Worm (Caenorhabditis elegans): Measurements from ENCODE around the gene btf-1.

Gene btf-1

ce11 chrII:13245076-13245475 lies 45.1 kb downstream of the btf-1 start, which contains the start of gene F15D4.5:
F15D4.5 (plus strand) TSS chrII:13245376.
- TF ChIP-seq D2030.7 (GFP tag; IDR thresholded peaks at IDR 0.05), result no peak
- no peak for TF ChIP-seq ceh-100 (GFP tag; IDR thresholded peaks at IDR 0.05)
- TF ChIP-seq K11D2.4 (GFP tag; IDR thresholded peaks at IDR 0.05), result no peak
- no peak for TF ChIP-seq Y79H2A.3 (GFP tag; conservative IDR thresholded peaks at IDR 0.05)
- no peak for TF ChIP-seq akir-1 (GFP tag; optimal IDR thresholded peaks at IDR 0.05)
- TF ChIP-seq egl-18 (GFP tag; IDR thresholded peaks at IDR 0.05), result no peak
- no peak for TF ChIP-seq let-607 (tag; optimal IDR thresholded peaks at IDR 0.05)
- no peak for TF ChIP-seq cebp-2 (GFP tag; IDR thresholded peaks at IDR 0.05)
- TF ChIP-seq B0336.3 (GFP tag; IDR thresholded peaks at IDR 0.05), result no peak
- no peak for TF ChIP-seq hmg-1.2 (GFP tag; IDR thresholded peaks at IDR 0.05)
- no peak for TF ChIP-seq madf-10 (tag; optimal IDR thresholded peaks at IDR 0.05)
- TF ChIP-seq ceh-58 (GFP tag; IDR thresholded peaks at IDR 0.05), result no peak
- TF ChIP-seq lir-1 (GFP tag; conservative IDR thresholded peaks at IDR 0.05), result no peak
- TF ChIP-seq F10E7.11 (tag; optimal IDR thresholded peaks at IDR 0.05), result no peak

DNA sequence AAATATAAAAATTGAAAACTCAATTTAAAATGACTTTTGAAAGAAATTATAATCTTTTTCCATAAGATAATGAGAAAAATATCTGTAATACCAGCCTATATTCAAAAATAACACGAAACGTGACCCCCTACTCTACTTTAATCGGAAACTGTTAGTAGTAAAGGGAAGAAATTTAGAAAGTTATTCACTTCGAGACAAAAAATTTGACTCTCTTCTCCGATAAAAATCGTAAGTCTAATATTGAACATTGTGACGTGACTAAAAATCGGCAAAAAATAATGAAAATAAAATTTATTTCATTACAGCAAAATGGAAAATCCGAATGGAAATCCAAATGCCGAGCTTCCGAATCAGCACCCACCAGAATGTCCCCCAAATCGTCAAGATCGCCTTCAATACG lies 48.9 kb downstream of the btf-1 start, which contains the start of gene F15D4.6:
Gene F15D4.6, plus strand, starts transcription at position 301 of the 400 bp plus-strand sequence.
- TF ChIP-seq nhr-80 (tag; optimal IDR thresholded peaks at IDR 0.05) (no peak), xnd-1 (tag; optimal IDR thresholded peaks at IDR 0.05) (no peak), ztf-6 (GFP tag; IDR thresholded peaks at IDR 0.05) (no peak), F39B2.1 (GFP tag; IDR thresholded peaks at IDR 0.05) (no peak), somi-1 (GFP tag; optimal IDR thresholded peaks at IDR 0.05) (no peak), madf-6 (GFP tag; IDR thresholded peaks at IDR 0.05) (no peak), F22D6.2 (tag; optimal IDR thresholded peaks at IDR 0.05) (no peak), K11D2.4 (GFP tag; IDR thresholded peaks at IDR 0.05) (no peak), madf-3 (GFP tag; IDR thresholded peaks at IDR 0.05) (no peak), lsl-1 (GFP tag; optimal IDR thresholded peaks at IDR 0.05) (no peak), hrde-1 (tag; optimal IDR thresholded peaks at IDR 0.05; ENCODE audit: borderline replicate concordance) (no peak), lir-1 (GFP tag; conservative IDR thresholded peaks at IDR 0.05) (no peak), snpc-1.3 (tag; optimal IDR thresholded peaks at IDR 0.05; ENCODE audit: insufficient read depth) (no peak), nfya-1 (tag; optimal IDR thresholded peaks at IDR 0.05; ENCODE audit: borderline replicate concordance, insufficient read depth) (no peak)

DNA sequence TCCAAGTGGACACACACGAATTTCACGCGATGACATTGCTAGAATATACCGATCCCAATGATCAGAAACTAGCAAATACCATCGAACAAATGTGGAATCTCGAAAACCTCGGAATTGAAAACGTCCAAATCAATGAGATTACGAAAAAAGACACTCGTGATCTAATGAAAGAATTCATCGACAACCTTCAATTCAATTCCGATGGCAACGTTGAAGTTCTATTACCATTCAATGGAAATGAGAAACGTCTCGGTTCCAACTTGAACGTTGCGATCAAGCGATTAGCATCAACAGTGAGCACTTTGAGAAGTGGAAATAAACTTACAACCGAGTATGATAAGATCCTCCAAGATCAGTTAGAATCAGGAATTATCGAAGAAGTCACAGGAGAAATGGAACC lies 55.3 kb downstream of the btf-1 start:
- TF ChIP-seq ceh-91 (GFP tag; IDR thresholded peaks at IDR 0.05) (no peak), mel-28 (tag; optimal IDR thresholded peaks at IDR 0.05; ENCODE audit: borderline replicate concordance) (no peak), zim-3 (tag; optimal IDR thresholded peaks at IDR 0.05) (no peak), hmg-20 (GFP tag; IDR thresholded peaks at IDR 0.05) (no peak), pha-4 (tag; optimal IDR thresholded peaks at IDR 0.05) (no peak), nhr-80 (tag; optimal IDR thresholded peaks at IDR 0.05) (no peak), Y79H2A.3 (GFP tag; conservative IDR thresholded peaks at IDR 0.05) (no peak), ztf-25 (GFP tag; IDR thresholded peaks at IDR 0.05) (no peak), snpc-4 (GFP tag; optimal IDR thresholded peaks at IDR 0.05) (no peak), snpc-4 (tag; optimal IDR thresholded peaks at IDR 0.05) (no peak), bed-2 (GFP tag; IDR thresholded peaks at IDR 0.05) (no peak)

- TF ChIP-seq tbp1 (GFP tag; optimal IDR thresholded peaks at IDR 0.05) (no peak), lin-35 (GFP tag; optimal IDR thresholded peaks at IDR 0.05) (no peak), rpc-1 (optimal IDR thresholded peaks at IDR 0.05) (no peak), rpc-1 (tag; optimal IDR thresholded peaks at IDR 0.05) (no peak), him-1 (tag; optimal IDR thresholded peaks at IDR 0.05) (peak; percentile 36), snpc-3.4 (tag; optimal IDR thresholded peaks at IDR 0.05) (peak; percentile 21), mcd-1 (GFP tag; IDR thresholded peaks at IDR 0.05) (0 out of 2 replicates have a peak, but pooled peaks have one; percentile 14), F33H1.4 (GFP tag; IDR thresholded peaks at IDR 0.05) (peak; percentile 91), egl-44 (GFP tag; IDR thresholded peaks at IDR 0.05) (no peak), xnd-1 (tag; optimal IDR thresholded peaks at IDR 0.05) (peak; percentile 85), lsl-1 (GFP tag; optimal IDR thresholded peaks at IDR 0.05) (peak; percentile 92), efl-1 (GFP tag; optimal IDR thresholded peaks at IDR 0.05) (peak; percentile 43), madf-6 (GFP tag; IDR thresholded peaks at IDR 0.05) (peak; percentile 93), madf-8 (GFP tag; conservative IDR thresholded peaks at IDR 0.05) (peak; percentile 61)
Observed at ce11 chrII:13260540-13260939, 60.6 kb downstream of the btf-1 start.
